Worm (Caenorhabditis elegans): ENCODE measurements around the gene fbxa-133.

- TF ChIP-seq nhr-6 (tag; optimal IDR thresholded peaks at IDR 0.05) (no peak), nhr-23 (tag; optimal IDR thresholded peaks at IDR 0.05) (no peak), snpc-4 (tag; optimal IDR thresholded peaks at IDR 0.05) (no peak), mbf-1 (tag; optimal IDR thresholded peaks at IDR 0.05) (no peak)
These were observed 18.7 kb upstream of the fbxa-133 start, which contains the start of gene fbxa-171 for ce11 chrV:17565903-17566302.

Data from whole organism, L2 larva.